Fruit fly (Drosophila melanogaster) whole organism, wandering third instar larva: ENCODE measurements around the gene Agpat1.

Experiments
- Abd-B ChIP-seq: fragments of >200 bp; optimal IDR thresholded peaks from 2 replicates; lab custom pipeline; 2017; ENCODE audit warnings: missing biosample characterization, missing genetic modification characterization
- CG32264 ChIP-seq: fragments of 200-800 bp; sonication (Bioruptor generic); optimal IDR thresholded peaks from 2 replicates; lab custom pipeline; 2016; ENCODE audit warnings: missing biosample characterization, missing genetic modification characterization
- CG9705 ChIP-seq: fragments of 200-800 bp; sonication (Bioruptor generic); optimal IDR thresholded peaks from 2 replicates; lab custom pipeline; 2018; ENCODE audit warnings: missing biosample characterization, mild to moderate bottlenecking, missing genetic modification characterization
- CrebA ChIP-seq: fragments of 200-800 bp; sonication (Bioruptor generic); optimal IDR thresholded peaks from 2 replicates; lab custom pipeline; 2016; ENCODE audit warnings: missing biosample characterization, mild to moderate bottlenecking, missing genetic modification characterization, borderline replicate concordance
- Dfd ChIP-seq: fragments of >200 bp; optimal IDR thresholded peaks from 2 replicates; lab custom pipeline; 2017; ENCODE audit warnings: missing biosample characterization, missing genetic modification characterization
- Dif ChIP-seq: fragments of 200-275, 200-300 bp; sonication (Bioruptor generic); optimal IDR thresholded peaks from 2 replicates; lab custom pipeline; 2018; ENCODE audit warnings: missing biosample characterization, missing genetic modification characterization; ENCODE audit not compliant: partially characterized antibody
- GATAd ChIP-seq: sonication (Bioruptor generic); optimal IDR thresholded peaks from 2 replicates; lab custom pipeline; 2016; ENCODE audit warnings: missing biosample characterization, missing genetic modification characterization
- HLH106 ChIP-seq: fragments of 200-800 bp; optimal IDR thresholded peaks from 3 replicates; lab custom pipeline; 2019; ENCODE audit warnings: missing biosample characterization, mild to moderate bottlenecking, missing genetic modification characterization, moderate library complexity
- Hnf4 ChIP-seq: fragments of 200-800 bp; sonication (Bioruptor generic); optimal IDR thresholded peaks from 2 replicates; lab custom pipeline; 2016; ENCODE audit warnings: missing biosample characterization, mild to moderate bottlenecking, missing genetic modification characterization
- Hr83 ChIP-seq: fragments of 200-300 bp; sonication (Bioruptor generic); optimal IDR thresholded peaks from 2 replicates; lab custom pipeline; 2016; ENCODE audit warnings: missing biosample characterization, mild to moderate bottlenecking, missing genetic modification characterization, moderate library complexity; ENCODE audit not compliant: poor library complexity, severe bottlenecking
- Jra ChIP-seq: sonication (Bioruptor generic); optimal IDR thresholded peaks from 2 replicates; lab custom pipeline; 2016; ENCODE audit warnings: missing biosample characterization, missing genetic modification characterization
- Mio ChIP-seq: sonication (Bioruptor generic); optimal IDR thresholded peaks from 2 replicates; lab custom pipeline; 2016; ENCODE audit warnings: missing biosample characterization, missing genetic modification characterization
- Myc ChIP-seq: fragments of >200 bp; optimal IDR thresholded peaks from 2 replicates; lab custom pipeline; 2017
- N ChIP-seq: fragments of >200 bp; optimal IDR thresholded peaks from 2 replicates; lab custom pipeline; 2018; ENCODE audit warnings: missing biosample characterization, missing external identifiers, missing genetic modification characterization
- OdsH ChIP-seq: fragments of 200-800 bp; sonication (Bioruptor generic); optimal IDR thresholded peaks from 2 replicates; lab custom pipeline; 2016; ENCODE audit warnings: missing biosample characterization, mild to moderate bottlenecking, missing genetic modification characterization
- Rel ChIP-seq, 2 experiments: fragments of 200-800 bp; sonication (Bioruptor generic) in 1 of 2; optimal IDR thresholded peaks; 2 replicates in 1 of 2; 3 replicates in 1 of 2; lab custom pipeline; 2016 to 2019; ENCODE audit warnings: mild to moderate bottlenecking in 2 of 2, missing biosample characterization in 2 of 2, missing genetic modification characterization in 2 of 2, moderate library complexity in 1 of 2
- Sp1 ChIP-seq: fragments of 200-800 bp; sonication (Bioruptor generic); optimal IDR thresholded peaks from 3 replicates; lab custom pipeline; 2019; ENCODE audit warnings: missing biosample characterization, mild to moderate bottlenecking, missing genetic modification characterization, moderate library complexity
- br ChIP-seq: fragments of 200-800 bp; sonication (Bioruptor generic); optimal IDR thresholded peaks from 2 replicates; lab custom pipeline; 2016; ENCODE audit warnings: missing biosample characterization, missing genetic modification characterization
- brk ChIP-seq: fragments of 200-800 bp; sonication (Bioruptor generic); optimal IDR thresholded peaks from 2 replicates; lab custom pipeline; 2016; ENCODE audit warnings: missing biosample characterization, mild to moderate bottlenecking, missing genetic modification characterization
- dl ChIP-seq, 2 experiments: fragments of 175-275, 200-275 bp in 1 of 2; fragments of 200-275 bp in 1 of 2; sonication (Bioruptor generic); optimal IDR thresholded peaks; lab custom pipeline; 2018; ENCODE audit warnings: mild to moderate bottlenecking in 2 of 2, missing biosample characterization in 2 of 2, missing genetic modification characterization in 2 of 2, moderate library complexity in 2 of 2; ENCODE audit not compliant: partially characterized antibody in 2 of 2, insufficient read depth in 1 of 2
- dmrt93B ChIP-seq: fragments of 200-800 bp; sonication (Bioruptor generic); optimal IDR thresholded peaks from 2 replicates; lab custom pipeline; 2018; ENCODE audit warnings: missing biosample characterization, mild to moderate bottlenecking, missing genetic modification characterization
- dsf ChIP-seq: sonication (Bioruptor generic); optimal IDR thresholded peaks from 2 replicates; lab custom pipeline; 2016; ENCODE audit warnings: missing biosample characterization, missing genetic modification characterization, borderline replicate concordance
- ey ChIP-seq: fragments of 200-800 bp; sonication (Bioruptor generic); optimal IDR thresholded peaks from 2 replicates; lab custom pipeline; 2016; ENCODE audit warnings: missing biosample characterization, missing genetic modification characterization
- foxo ChIP-seq, 2 experiments: fragments of 200-800 bp; sonication (Bioruptor generic); optimal IDR thresholded peaks; 2 replicates in 1 of 2; 3 replicates in 1 of 2; lab custom pipeline; 2016 to 2017; ENCODE audit warnings: missing biosample characterization in 2 of 2, missing genetic modification characterization in 2 of 2
- h ChIP-seq: fragments of 200-800 bp; sonication (Bioruptor generic); optimal IDR thresholded peaks from 3 replicates; lab custom pipeline; 2016; ENCODE audit warnings: missing biosample characterization, mild to moderate bottlenecking, missing genetic modification characterization
- jim ChIP-seq: fragments of 175-275, 200-325 bp; sonication (Bioruptor generic); optimal IDR thresholded peaks from 2 replicates; lab custom pipeline; 2016; ENCODE audit warnings: missing biosample characterization, mild to moderate bottlenecking, missing genetic modification characterization
- lola ChIP-seq: fragments of >200 bp; optimal IDR thresholded peaks from 2 replicates; lab custom pipeline; 2017; ENCODE audit warnings: missing biosample characterization, missing genetic modification characterization
- pan ChIP-seq: fragments of >200 bp; optimal IDR thresholded peaks from 2 replicates; lab custom pipeline; 2017
- psq ChIP-seq: fragments of 200-800 bp; sonication (Bioruptor generic); optimal IDR thresholded peaks from 3 replicates; lab custom pipeline; 2017; ENCODE audit warnings: missing biosample characterization, mild to moderate bottlenecking, missing genetic modification characterization, moderate library complexity
- rgr ChIP-seq: fragments of 200-800 bp; sonication (Bioruptor generic); optimal IDR thresholded peaks from 3 replicates; lab custom pipeline; 2016; ENCODE audit warnings: missing biosample characterization, mild to moderate bottlenecking, missing genetic modification characterization
- sv ChIP-seq: fragments of 200-800 bp; sonication (Bioruptor generic); optimal IDR thresholded peaks from 3 replicates; lab custom pipeline; 2016; ENCODE audit warnings: missing biosample characterization, missing genetic modification characterization
- tai ChIP-seq: sonication (Bioruptor generic); optimal IDR thresholded peaks from 2 replicates; lab custom pipeline; 2016; ENCODE audit warnings: missing biosample characterization, missing genetic modification characterization
- usp ChIP-seq: fragments of >200 bp; optimal IDR thresholded peaks from 2 replicates; lab custom pipeline; 2017; ENCODE audit warnings: missing biosample characterization, missing genetic modification characterization
- woc ChIP-seq: sonication (Bioruptor generic); optimal IDR thresholded peaks from 2 replicates; lab custom pipeline; 2016; ENCODE audit warnings: missing biosample characterization, mild to moderate bottlenecking, missing genetic modification characterization

Gene Agpat1

dm6 chrX:12725187-12725919, 39.7 kb upstream of the Agpat1 start:
- TF ChIP-seq N (GFP tag; lab: Kevin White, UChicago) (no peak), Rel (GFP tag; optimal IDR thresholded peaks at IDR 0.05; lab: Kevin White, UChicago) (no peak), Rel (tag; optimal IDR thresholded peaks at IDR 0.05; lab: Kevin White, UChicago) (peak; percentile 7)

DNA sequence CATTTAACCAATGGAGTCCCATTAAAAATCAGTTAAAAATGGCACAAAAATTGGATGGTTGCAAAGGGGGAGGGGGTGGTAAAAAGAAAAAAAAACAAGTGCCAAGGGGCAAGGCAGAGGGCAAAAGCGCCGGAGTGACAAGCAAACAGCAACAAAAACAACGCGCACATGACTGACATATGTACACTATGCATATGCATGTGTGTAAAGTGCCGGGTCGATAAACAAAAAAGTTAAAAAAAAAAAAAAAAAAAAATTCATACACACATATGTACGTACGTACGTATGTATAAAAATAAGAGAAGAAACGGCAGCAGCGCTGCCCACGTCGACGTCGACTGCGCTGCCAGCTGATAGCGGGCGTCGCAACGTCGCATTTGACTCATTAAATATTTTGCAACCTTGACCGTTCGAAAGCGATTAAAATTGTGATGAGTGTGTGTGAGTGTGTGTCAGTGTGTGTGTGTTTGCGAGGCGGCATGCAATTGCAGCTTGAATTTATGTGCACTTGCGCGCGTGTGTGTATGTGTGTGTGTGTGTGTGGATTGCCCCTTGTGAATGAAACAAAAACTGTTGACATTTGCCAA, 37.3 kb upstream of the Agpat1 start:
- no peak for TF ChIP-seq foxo (GFP tag; optimal IDR thresholded peaks at IDR 0.05; lab: Kevin White, UChicago)
- peak; percentile 1 for TF ChIP-seq psq (GFP tag; lab: Kevin White, UChicago)
- TF ChIP-seq brk (GFP tag; lab: Kevin White, UChicago): no peak
- TF ChIP-seq jim (GFP tag; lab: Kevin White, UChicago): no peak
- TF ChIP-seq dsf (GFP tag; lab: Kevin White, UChicago): no peak
- no peak for TF ChIP-seq Mio (GFP tag; lab: Kevin White, UChicago)
- TF ChIP-seq br (GFP tag; lab: Kevin White, UChicago): no peak
- peak; percentile 35 for TF ChIP-seq h (GFP tag; lab: Kevin White, UChicago)
- no peak for TF ChIP-seq sv
- no peak for TF ChIP-seq HLH106
- no peak for TF ChIP-seq ey (GFP tag; lab: Kevin White, UChicago)
- no peak for TF ChIP-seq dl (GFP tag; optimal IDR thresholded peaks at IDR 0.05; lab: Kevin White, UChicago; ENCODE audit: insufficient read depth in 1 of 2, partially characterized antibody in 2 of 2)
- no peak for TF ChIP-seq Dif (GFP tag; lab: Kevin White, UChicago)
- TF ChIP-seq rgr (GFP tag; lab: Kevin White, UChicago): no peak
- TF ChIP-seq Abd-B: no peak
- no peak for TF ChIP-seq tai (GFP tag; lab: Kevin White, UChicago)
- TF ChIP-seq N (GFP tag; lab: Kevin White, UChicago): no peak
- TF ChIP-seq Dfd (GFP tag; lab: Kevin White, UChicago): peak; percentile 31
- no peak for TF ChIP-seq pan (lab: Kevin White, UChicago)
- peak; percentile 70 for TF ChIP-seq CrebA (GFP tag; lab: Kevin White, UChicago)
- no peak for TF ChIP-seq CG9705 (GFP tag; lab: Kevin White, UChicago)
- TF ChIP-seq GATAd (GFP tag; lab: Kevin White, UChicago): no peak
- no peak for TF ChIP-seq Hnf4 (GFP tag; lab: Kevin White, UChicago)
- no peak for TF ChIP-seq CG32264 (GFP tag; lab: Kevin White, UChicago)
- no peak for TF ChIP-seq usp (GFP tag; lab: Kevin White, UChicago)
- TF ChIP-seq Hr83: no peak
- TF ChIP-seq Sp1 (GFP tag; lab: Kevin White, UChicago): no peak
- no peak for TF ChIP-seq Rel (GFP tag; optimal IDR thresholded peaks at IDR 0.05; lab: Kevin White, UChicago)
- peak; percentile 56 for TF ChIP-seq Rel (tag; optimal IDR thresholded peaks at IDR 0.05; lab: Kevin White, UChicago)
- TF ChIP-seq OdsH (GFP tag; lab: Kevin White, UChicago): peak; percentile 19
- TF ChIP-seq Jra (GFP tag; lab: Kevin White, UChicago): no peak
- no peak for TF ChIP-seq woc (GFP tag; lab: Kevin White, UChicago)
- TF ChIP-seq lola (GFP tag; lab: Kevin White, UChicago): no peak
- TF ChIP-seq, all 38 proteins: peak for 6

DNA sequence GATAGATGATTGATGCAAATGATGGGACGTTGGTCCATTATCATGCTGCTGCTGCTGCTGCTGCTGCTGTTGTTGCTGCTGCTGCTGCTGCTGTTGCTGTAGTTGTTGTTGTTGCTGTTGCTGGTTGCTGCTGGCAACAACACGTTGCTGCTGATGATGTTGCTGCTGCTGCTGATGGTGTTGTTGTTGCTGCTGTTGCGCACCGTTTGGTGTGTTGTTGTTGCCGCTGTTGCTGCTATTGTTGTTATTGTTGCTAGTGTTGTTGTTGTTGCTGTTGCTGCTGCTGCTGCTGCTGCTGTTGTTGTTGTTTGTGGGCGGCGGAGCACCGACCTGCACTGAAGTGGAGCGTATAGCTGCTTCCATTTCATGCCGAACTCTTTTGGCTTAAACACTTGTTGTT, 34.0 kb upstream of the Agpat1 start:
- TF ChIP-seq Myc (lab: Kevin White, UChicago) (no peak), Dfd (GFP tag; lab: Kevin White, UChicago) (peak; percentile 95), Hr83 (no peak)

DNA sequence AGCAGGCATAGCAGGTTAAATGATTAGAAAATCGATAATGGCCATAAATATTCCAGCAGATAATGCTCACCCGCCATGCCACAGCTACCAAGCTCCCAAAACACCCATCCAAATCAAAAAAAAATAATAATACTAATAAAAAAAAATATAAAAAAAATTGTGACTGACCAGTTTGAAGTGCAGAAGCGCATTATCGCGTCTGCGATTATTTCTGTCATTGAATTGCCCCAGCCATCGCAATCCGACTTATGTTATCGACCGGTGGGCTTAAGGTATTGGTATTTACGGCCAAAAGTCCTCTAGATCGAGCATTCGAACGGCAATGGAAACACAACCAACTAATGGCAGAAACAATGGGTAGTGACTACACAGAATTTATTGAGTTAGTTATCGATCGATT, 32.6 kb upstream of the Agpat1 start:
- TF ChIP-seq psq (GFP tag; lab: Kevin White, UChicago) (peak; percentile 21), Rel (GFP tag; optimal IDR thresholded peaks at IDR 0.05; lab: Kevin White, UChicago) (peak; percentile 9), Rel (tag; optimal IDR thresholded peaks at IDR 0.05; lab: Kevin White, UChicago) (no peak), dmrt93B (GFP tag; lab: Kevin White, UChicago) (no peak), CrebA (GFP tag; lab: Kevin White, UChicago) (peak; percentile 66)
